Worm (Caenorhabditis elegans) whole organism, L2 larva: ENCODE measurements around the gene nspc-12.

Experiments
- Y55F3AM.14 ChIP-seq: fragments of 200-800 bp; sonication (Bioruptor generic); optimal IDR thresholded peaks from 2 replicates; lab custom pipeline; 2018; ENCODE audit warnings: mild to moderate bottlenecking, missing genetic modification characterization, missing compliant biosample characterization
- alr-1 ChIP-seq: fragments of 150-350 bp; optimal IDR thresholded peaks from 2 replicates; lab custom pipeline; 2014; ENCODE audit warnings: missing biosample characterization, missing genetic modification characterization
- blmp-1 ChIP-seq: sonication (generic microtip); optimal IDR thresholded peaks from 2 replicates; lab custom pipeline; 2017; ENCODE audit warnings: missing genetic modification characterization, mild to moderate bottlenecking, missing compliant biosample characterization, antibody characterized with exemption, moderate library complexity; ENCODE audit not compliant: insufficient read depth
- crh-2 ChIP-seq: sonication (generic microtip); optimal IDR thresholded peaks from 2 replicates; lab custom pipeline; 2017; ENCODE audit warnings: missing biosample characterization, missing genetic modification characterization
- dmd-4 ChIP-seq: sonication (generic microtip); optimal IDR thresholded peaks from 2 replicates; lab custom pipeline; 2017; ENCODE audit warnings: missing biosample characterization, missing genetic modification characterization
- elt-1 ChIP-seq: fragments of 150-350 bp; optimal IDR thresholded peaks from 2 replicates; lab custom pipeline; 2014; ENCODE audit warnings: missing biosample characterization, missing genetic modification characterization
- elt-3 ChIP-seq: sonication (generic microtip); optimal IDR thresholded peaks from 2 replicates; lab custom pipeline; 2017; ENCODE audit warnings: missing biosample characterization, missing genetic modification characterization
- fos-1 ChIP-seq: fragments of 150-350 bp; optimal IDR thresholded peaks from 2 replicates; lab custom pipeline; 2014; ENCODE audit warnings: missing biosample characterization, missing genetic modification characterization
- lin-13 ChIP-seq: fragments of 150-350 bp; optimal IDR thresholded peaks from 2 replicates; lab custom pipeline; 2014; ENCODE audit warnings: missing biosample characterization, missing genetic modification reagents, missing genetic modification characterization
- lsy-2 ChIP-seq, 2 experiments: fragments of 150-350 bp in 1 of 2; sonication (generic microtip) in 1 of 2; optimal IDR thresholded peaks; 2 replicates each; lab custom pipeline; 2014 to 2017; ENCODE audit warnings: missing biosample characterization in 2 of 2, missing genetic modification characterization in 2 of 2
- mab-5 ChIP-seq: fragments of 150-350 bp; optimal IDR thresholded peaks from 2 replicates; lab custom pipeline; 2014; ENCODE audit warnings: missing biosample characterization, missing genetic modification characterization
- mbf-1 ChIP-seq: sonication (generic microtip); optimal IDR thresholded peaks from 2 replicates; lab custom pipeline; 2017; ENCODE audit warnings: missing biosample characterization, missing genetic modification characterization
- mdl-1 ChIP-seq, 2 experiments: fragments of 150-350 bp in 1 of 2; sonication (generic microtip) in 1 of 2; optimal IDR thresholded peaks; 2 replicates each; lab custom pipeline; 2017; ENCODE audit warnings: missing biosample characterization in 2 of 2, missing genetic modification characterization in 2 of 2
- nhr-10 ChIP-seq: sonication (generic microtip); optimal IDR thresholded peaks from 2 replicates; lab custom pipeline; 2017; ENCODE audit warnings: missing biosample characterization, missing genetic modification characterization
- nhr-12 ChIP-seq: fragments of 150-350 bp; optimal IDR thresholded peaks from 2 replicates; lab custom pipeline; 2014; ENCODE audit warnings: missing biosample characterization, missing genetic modification characterization
- nhr-21 ChIP-seq: fragments of 150-350 bp; optimal IDR thresholded peaks from 2 replicates; lab custom pipeline; 2014; ENCODE audit warnings: missing biosample characterization, missing genetic modification characterization
- nhr-23 ChIP-seq: fragments of 150-350 bp; optimal IDR thresholded peaks from 2 replicates; lab custom pipeline; 2014; ENCODE audit warnings: missing biosample characterization, missing genetic modification reagents, missing genetic modification characterization
- nhr-237 ChIP-seq: fragments of 150-350 bp; optimal IDR thresholded peaks from 2 replicates; lab custom pipeline; 2014; ENCODE audit warnings: missing biosample characterization, missing genetic modification characterization
- nhr-25 ChIP-seq: fragments of 150-350 bp; sonication (generic microtip); optimal IDR thresholded peaks from 3 replicates; lab custom pipeline; 2014; ENCODE audit warnings: missing biosample characterization, missing genetic modification characterization
- nhr-6 ChIP-seq: fragments of 150-350 bp; optimal IDR thresholded peaks from 2 replicates; lab custom pipeline; 2014; ENCODE audit warnings: missing biosample characterization, missing genetic modification characterization
- peb-1 ChIP-seq: fragments of 150-350 bp; optimal IDR thresholded peaks from 2 replicates; lab custom pipeline; 2014; ENCODE audit warnings: missing biosample characterization, missing genetic modification characterization
- sem-4 ChIP-seq: fragments of 150-350 bp; optimal IDR thresholded peaks from 2 replicates; lab custom pipeline; 2014; ENCODE audit warnings: missing biosample characterization, missing genetic modification reagents, missing genetic modification characterization
- skn-1 ChIP-seq: sonication (generic microtip); optimal IDR thresholded peaks from 2 replicates; lab custom pipeline; 2017; ENCODE audit warnings: missing biosample characterization, missing genetic modification characterization
- sma-3 ChIP-seq: sonication (generic microtip); optimal IDR thresholded peaks from 2 replicates; lab custom pipeline; 2016; ENCODE audit warnings: missing genetic modification reagents, missing genetic modification characterization, missing compliant biosample characterization
- sma-9 ChIP-seq, 2 experiments: fragments of 150-350 bp in 1 of 2; sonication (generic microtip) in 1 of 2; optimal IDR thresholded peaks; 2 replicates each; lab custom pipeline; 2014 to 2016; ENCODE audit warnings: missing genetic modification characterization in 2 of 2, mild to moderate bottlenecking in 1 of 2, missing biosample characterization in 1 of 2, missing compliant biosample characterization in 1 of 2, missing genetic modification reagents in 1 of 2, moderate library complexity in 1 of 2
- snpc-4 ChIP-seq: fragments of 150-350 bp; optimal IDR thresholded peaks from 2 replicates; lab custom pipeline; 2014; ENCODE audit warnings: missing biosample characterization, missing genetic modification characterization
- unc-39 ChIP-seq: fragments of 150-350 bp; optimal IDR thresholded peaks from 2 replicates; lab custom pipeline; 2014; ENCODE audit warnings: missing biosample characterization, missing genetic modification characterization
- unc-55 ChIP-seq: fragments of 150-350 bp; sonication (generic microtip); optimal IDR thresholded peaks from 3 replicates; lab custom pipeline; 2014; ENCODE audit warnings: missing biosample characterization, missing genetic modification reagents, missing genetic modification characterization
- unc-62 ChIP-seq: fragments of 150-350 bp; optimal IDR thresholded peaks from 2 replicates; lab custom pipeline; 2014; ENCODE audit warnings: missing biosample characterization, missing genetic modification reagents, missing genetic modification characterization
- zag-1 ChIP-seq: fragments of 150-350 bp; optimal IDR thresholded peaks from 2 replicates; lab custom pipeline; 2014; ENCODE audit warnings: missing biosample characterization, missing genetic modification characterization
- ztf-1 ChIP-seq: fragments of 200-800 bp; sonication (Bioruptor generic); conservative IDR thresholded peaks from 2 replicates; pipeline ENCODE4 v1.3.6; 2022; ENCODE audit warnings: missing genetic modification characterization, missing compliant biosample characterization
- ztf-4 ChIP-seq: fragments of 150-350 bp; optimal IDR thresholded peaks from 2 replicates; lab custom pipeline; 2014; ENCODE audit warnings: missing biosample characterization, missing genetic modification characterization

nspc-12 gene

DNA sequence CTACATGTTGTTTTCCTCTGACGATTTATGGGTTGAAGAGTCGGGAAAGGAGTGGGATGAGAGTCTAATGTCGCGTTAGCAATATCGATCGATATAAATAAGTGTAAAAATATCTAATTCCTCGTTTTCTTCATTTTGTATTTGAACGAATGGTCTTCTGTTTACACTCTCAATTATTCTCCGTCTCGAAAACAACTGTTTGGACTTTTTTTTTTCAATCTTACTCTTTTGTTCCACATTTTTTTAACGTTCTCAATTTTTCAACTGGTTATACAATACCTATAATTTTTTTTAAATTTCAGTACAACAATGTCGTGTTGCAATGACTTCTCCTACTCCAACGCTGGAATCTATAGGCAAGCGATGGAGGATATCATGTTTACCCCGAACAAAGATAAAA lies 35.1 kb downstream of the nspc-12 start, which contains the start of gene F17A2.13:
F17A2.13 (plus strand) TSS at position 301 of the 400 bp plus-strand sequence.
- TF ChIP-seq ztf-1: no peak
- no peak for TF ChIP-seq dmd-4 (tag; lab: Kevin White, UChicago)
- no peak for TF ChIP-seq nhr-12 (tag; lab: Kevin White, UChicago)
- TF ChIP-seq mbf-1: no peak
- TF ChIP-seq nhr-23 (tag; lab: Kevin White, UChicago): no peak
- no peak for TF ChIP-seq lsy-2 (tag; optimal IDR thresholded peaks at IDR 0.05; lab: Kevin White, UChicago)
- no peak for TF ChIP-seq nhr-237
- TF ChIP-seq fos-1 (tag; lab: Kevin White, UChicago): no peak
- no peak for TF ChIP-seq elt-3 (tag; lab: Kevin White, UChicago)
- TF ChIP-seq skn-1 (tag; lab: Kevin White, UChicago): no peak
- no peak for TF ChIP-seq unc-39 (tag; lab: Kevin White, UChicago)
- TF ChIP-seq elt-1 (tag; lab: Kevin White, UChicago): no peak
- no peak for TF ChIP-seq unc-55 (GFP tag; lab: Kevin White, UChicago)
- no peak for TF ChIP-seq nhr-6 (tag; lab: Kevin White, UChicago)
- TF ChIP-seq alr-1 (tag; lab: Kevin White, UChicago): no peak
- no peak for TF ChIP-seq crh-2 (tag; lab: Kevin White, UChicago)
- TF ChIP-seq nhr-25 (tag; lab: Kevin White, UChicago): no peak

DNA sequence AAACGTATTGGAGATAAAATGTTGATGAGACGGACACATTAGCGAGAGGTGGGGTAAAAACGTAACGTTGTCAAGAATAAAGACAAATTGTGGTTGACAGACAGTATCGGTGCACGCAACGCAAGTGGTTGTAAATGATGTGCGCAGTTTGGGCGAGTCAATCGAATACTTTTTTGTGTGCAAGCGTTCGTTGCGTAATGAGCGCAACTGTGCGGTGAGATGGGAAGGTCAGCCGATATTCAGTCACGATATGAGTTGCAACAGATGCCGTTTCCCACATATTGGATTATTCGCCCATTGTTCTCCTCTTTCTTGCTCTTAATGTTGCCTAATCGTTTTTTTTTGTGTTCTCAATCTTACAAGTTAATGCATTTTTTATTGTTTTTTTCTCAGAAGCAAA lies 35.7 kb downstream of the nspc-12 start, which contains the start of gene ceh-40:
ceh-40 (minus strand) TSS at position 41 of the 400 bp plus-strand sequence.
- TF ChIP-seq Y55F3AM.14 (GFP tag; lab: Kevin White, UChicago) (no peak), zag-1 (tag; lab: Kevin White, UChicago) (no peak)

DNA sequence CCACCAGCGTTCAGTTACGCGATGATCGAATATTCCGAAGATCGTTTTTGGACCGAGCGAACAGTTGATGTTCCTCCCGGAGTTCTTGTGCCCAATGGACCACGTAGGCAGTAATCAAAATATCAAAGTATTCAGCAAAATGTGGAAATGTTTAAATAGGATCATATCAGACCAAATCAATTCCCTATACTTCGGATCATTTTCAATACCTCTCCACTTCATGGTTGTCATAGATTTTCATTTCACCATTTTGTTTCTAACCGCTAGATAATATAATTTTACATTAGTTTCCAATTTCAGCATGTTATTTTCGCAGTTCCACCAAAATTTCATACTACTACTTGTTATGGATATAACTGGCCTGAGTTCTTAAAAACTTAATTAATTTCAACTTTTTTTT lies 38.9 kb downstream of the nspc-12 start:
- TF ChIP-seq elt-3 (tag; lab: Kevin White, UChicago) (no peak), nhr-25 (tag; lab: Kevin White, UChicago) (no peak), mdl-1 (tag; optimal IDR thresholded peaks at IDR 0.05; lab: Kevin White, UChicago) (no peak), snpc-4 (no peak), mab-5 (tag; lab: Kevin White, UChicago) (no peak), nhr-6 (tag; lab: Kevin White, UChicago) (no peak), fos-1 (tag; lab: Kevin White, UChicago) (no peak)

DNA sequence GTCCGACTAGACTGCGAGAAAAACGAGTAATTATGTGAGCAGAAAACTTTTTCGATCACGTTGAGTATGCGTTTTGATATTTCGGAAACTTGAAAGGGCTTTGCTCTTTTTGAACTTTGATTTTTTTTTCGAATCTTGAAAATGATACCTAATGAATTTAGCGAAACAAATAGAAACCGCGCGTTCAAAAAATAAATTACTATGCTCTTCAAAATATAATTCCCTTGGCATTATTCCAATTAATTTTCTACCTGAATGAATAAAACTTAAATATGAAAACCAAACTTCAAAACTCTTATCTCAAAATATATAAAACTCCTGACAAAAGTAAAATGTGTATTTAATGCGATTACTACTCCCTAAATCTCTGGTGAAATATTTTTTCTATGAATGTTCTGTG lies 41.2 kb downstream of the nspc-12 start, which contains the start of gene xtr-2:
xtr-2 (plus strand) TSS at position 301 of the 400 bp plus-strand sequence.
- TF ChIP-seq sem-4: no peak
- TF ChIP-seq lin-13 (GFP tag; lab: Kevin White, UChicago): no peak
- TF ChIP-seq lsy-2 (tag; optimal IDR thresholded peaks at IDR 0.05; lab: Kevin White, UChicago): no peak
- TF ChIP-seq nhr-23 (tag; lab: Kevin White, UChicago): no peak
- no peak for TF ChIP-seq nhr-21 (tag; lab: Kevin White, UChicago)
- TF ChIP-seq nhr-10: no peak
- no peak for TF ChIP-seq nhr-237
- no peak for TF ChIP-seq blmp-1
- TF ChIP-seq mdl-1 (tag; optimal IDR thresholded peaks at IDR 0.05; lab: Kevin White, UChicago): no peak
- TF ChIP-seq sma-9 (GFP tag; optimal IDR thresholded peaks at IDR 0.05; lab: Kevin White, UChicago): no peak
- no peak for TF ChIP-seq sma-9 (tag; optimal IDR thresholded peaks at IDR 0.05; lab: Kevin White, UChicago)
- no peak for TF ChIP-seq peb-1 (tag; lab: Kevin White, UChicago)
- no peak for TF ChIP-seq sma-3 (GFP tag; lab: Kevin White, UChicago)

DNA sequence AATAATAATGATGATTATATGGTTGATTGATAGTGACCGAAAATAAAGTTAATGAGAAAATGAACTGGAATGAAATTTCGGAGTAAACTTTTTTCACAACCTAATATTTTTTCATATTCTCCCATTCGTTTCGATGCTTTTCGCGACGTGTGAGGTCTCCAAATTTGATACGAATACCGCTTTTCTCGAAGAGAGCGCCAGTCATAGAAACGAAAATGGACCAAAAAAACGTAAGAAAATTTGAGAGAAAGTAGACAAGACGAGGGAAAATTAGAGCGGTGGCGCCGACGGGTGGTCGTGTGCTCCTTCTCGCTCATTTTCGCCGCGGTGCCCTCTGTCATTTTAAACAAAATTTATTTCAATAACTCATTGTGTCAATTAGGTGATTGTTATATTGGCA lies 42.1 kb downstream of the nspc-12 start:
- no peak for TF ChIP-seq sma-3 (GFP tag; lab: Kevin White, UChicago)
- TF ChIP-seq elt-3 (tag; lab: Kevin White, UChicago): no peak
- TF ChIP-seq nhr-12 (tag; lab: Kevin White, UChicago): no peak
- no peak for TF ChIP-seq zag-1 (tag; lab: Kevin White, UChicago)
- no peak for TF ChIP-seq unc-62 (GFP tag; lab: Kevin White, UChicago)
- no peak for TF ChIP-seq elt-1 (tag; lab: Kevin White, UChicago)
- TF ChIP-seq ztf-4 (tag; lab: Kevin White, UChicago): no peak
